Worm (Caenorhabditis elegans) whole organism, late embryonic: ENCODE results near the gene F55A4.7.

Experiments used
- ama-1 ChIP-seq: fragments of 150-350 bp; optimal IDR thresholded peaks from 2 replicates; lab custom pipeline; 2014
- ceh-2 ChIP-seq: sonication (generic microtip); optimal IDR thresholded peaks from 2 replicates; lab custom pipeline; 2016; ENCODE audit warnings: missing genotype, missing genetic modification characterization, missing compliant biosample characterization
- dve-1 ChIP-seq: sonication (generic microtip); optimal IDR thresholded peaks from 2 replicates; lab custom pipeline; 2017; ENCODE audit warnings: antibody characterized with exemption, mild to moderate bottlenecking, missing genetic modification characterization, missing compliant biosample characterization
- elt-4 ChIP-seq: sonication (generic microtip); optimal IDR thresholded peaks from 2 replicates; lab custom pipeline; 2016; ENCODE audit warnings: missing genetic modification characterization, missing compliant biosample characterization
- lin-11 ChIP-seq: fragments of 200-800 bp; sonication (Bioruptor generic); optimal IDR thresholded peaks from 2 replicates; lab custom pipeline; 2018; ENCODE audit warnings: mild to moderate bottlenecking, missing genetic modification characterization, missing compliant biosample characterization
- nfya-1 ChIP-seq: sonication (generic microtip); optimal IDR thresholded peaks from 2 replicates; lab custom pipeline; 2017; ENCODE audit warnings: missing genetic modification characterization, mild to moderate bottlenecking, missing compliant biosample characterization, antibody characterized with exemption, moderate library complexity
- rnt-1 ChIP-seq: sonication (generic microtip); optimal IDR thresholded peaks from 2 replicates; lab custom pipeline; 2016; ENCODE audit warnings: missing genetic modification characterization, missing compliant biosample characterization
- sdc-2 ChIP-seq: sonication (generic microtip); optimal IDR thresholded peaks from 2 replicates; lab custom pipeline; 2016; ENCODE audit warnings: missing genotype, missing genetic modification characterization, missing compliant biosample characterization
- tbx-2 ChIP-seq: sonication (generic microtip); optimal IDR thresholded peaks from 2 replicates; lab custom pipeline; 2016; ENCODE audit warnings: missing genetic modification characterization, missing compliant biosample characterization
- unc-55 ChIP-seq: sonication (generic microtip); optimal IDR thresholded peaks from 2 replicates; lab custom pipeline; 2017; ENCODE audit warnings: missing biosample characterization, missing genetic modification reagents, missing genetic modification characterization

DNA sequence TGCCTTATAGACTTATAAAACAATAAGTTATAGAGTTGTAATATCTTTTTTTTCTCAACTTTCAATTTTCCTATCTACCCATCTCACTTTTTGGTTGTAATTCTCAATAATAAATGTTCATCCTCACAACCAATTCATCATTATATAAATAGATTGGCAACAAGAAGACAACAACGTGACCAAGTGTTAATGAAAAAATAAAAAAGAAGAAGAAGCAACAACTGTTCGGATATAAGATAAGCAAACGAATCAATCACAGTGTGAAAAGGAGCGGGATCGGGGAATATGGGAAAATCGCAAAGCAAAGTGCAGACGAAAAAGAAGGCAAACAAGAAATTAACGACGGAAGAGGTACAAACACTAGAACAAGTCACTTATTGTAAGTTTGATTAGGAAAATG is 15.7 kb upstream of the F55A4.7 start, which contains the start of gene ncs-3:
- TF ChIP-seq rnt-1 (tag; lab: Kevin White, UChicago) (no peak), ceh-2 (tag; lab: Kevin White, UChicago) (no peak), tbx-2 (tag; lab: Kevin White, UChicago) (no peak), sdc-2 (tag; lab: Kevin White, UChicago) (no peak), ama-1 (lab: Kevin White, UChicago) (no peak), dve-1 (tag; lab: Kevin White, UChicago) (no peak), unc-55 (GFP tag; lab: Kevin White, UChicago) (peak; percentile 89), elt-4 (tag; lab: Kevin White, UChicago) (no peak), lin-11 (tag; lab: Kevin White, UChicago) (no peak), nfya-1 (tag; lab: Kevin White, UChicago) (no peak)
